Worm (Caenorhabditis elegans): ENCODE measurements around the gene C45B2.1.

- TF ChIP-seq elt-1 (tag; optimal IDR thresholded peaks at IDR 0.05) (no peak), R02D3.7 (tag; optimal IDR thresholded peaks at IDR 0.05) (no peak), unc-62 (GFP tag; optimal IDR thresholded peaks at IDR 0.05) (no peak), alr-1 (tag; optimal IDR thresholded peaks at IDR 0.05) (no peak), mdl-1 (tag; optimal IDR thresholded peaks at IDR 0.05) (no peak), unc-39 (tag; optimal IDR thresholded peaks at IDR 0.05) (no peak), nhr-10 (tag; optimal IDR thresholded peaks at IDR 0.05) (no peak), nhr-12 (tag; optimal IDR thresholded peaks at IDR 0.05) (no peak), lin-11 (tag; optimal IDR thresholded peaks at IDR 0.05) (no peak)
Measured at ce11 chrX:6100395-6101099, 14.6 kb downstream of the C45B2.1 start.
